Worm (Caenorhabditis elegans) whole organism, L2 larva: ENCODE results near the gene C27B7.2.

Experiments used
- blmp-1 ChIP-seq: sonication (generic microtip); optimal IDR thresholded peaks from 2 replicates; lab custom pipeline; 2017; ENCODE audit warnings: missing genetic modification characterization, mild to moderate bottlenecking, missing compliant biosample characterization, antibody characterized with exemption, moderate library complexity; ENCODE audit not compliant: insufficient read depth
- ceh-82 ChIP-seq: fragments of 150-350 bp; optimal IDR thresholded peaks from 2 replicates; lab custom pipeline; 2014; ENCODE audit warnings: missing biosample characterization, missing genetic modification characterization
- fos-1 ChIP-seq: fragments of 150-350 bp; optimal IDR thresholded peaks from 2 replicates; lab custom pipeline; 2014; ENCODE audit warnings: missing biosample characterization, missing genetic modification characterization
- lsy-2 ChIP-seq, 2 experiments: fragments of 150-350 bp in 1 of 2; sonication (generic microtip) in 1 of 2; optimal IDR thresholded peaks; 2 replicates each; lab custom pipeline; 2014 to 2017; ENCODE audit warnings: missing biosample characterization in 2 of 2, missing genetic modification characterization in 2 of 2
- mdl-1 ChIP-seq, 2 experiments: fragments of 150-350 bp in 1 of 2; sonication (generic microtip) in 1 of 2; optimal IDR thresholded peaks; 2 replicates each; lab custom pipeline; 2017; ENCODE audit warnings: missing biosample characterization in 2 of 2, missing genetic modification characterization in 2 of 2
- nhr-12 ChIP-seq: fragments of 150-350 bp; optimal IDR thresholded peaks from 2 replicates; lab custom pipeline; 2014; ENCODE audit warnings: missing biosample characterization, missing genetic modification characterization
- nhr-77 ChIP-seq: fragments of 150-350 bp; optimal IDR thresholded peaks from 2 replicates; lab custom pipeline; 2014; ENCODE audit warnings: missing biosample characterization, missing genetic modification characterization
- sem-4 ChIP-seq: fragments of 150-350 bp; optimal IDR thresholded peaks from 2 replicates; lab custom pipeline; 2014; ENCODE audit warnings: missing biosample characterization, missing genetic modification reagents, missing genetic modification characterization
- unc-39 ChIP-seq: fragments of 150-350 bp; optimal IDR thresholded peaks from 2 replicates; lab custom pipeline; 2014; ENCODE audit warnings: missing biosample characterization, missing genetic modification characterization
- zag-1 ChIP-seq: fragments of 150-350 bp; optimal IDR thresholded peaks from 2 replicates; lab custom pipeline; 2014; ENCODE audit warnings: missing biosample characterization, missing genetic modification characterization
- ztf-11 ChIP-seq: sonication (generic microtip); optimal IDR thresholded peaks from 2 replicates; lab custom pipeline; 2017; ENCODE audit warnings: missing biosample characterization, missing genetic modification characterization

DNA sequence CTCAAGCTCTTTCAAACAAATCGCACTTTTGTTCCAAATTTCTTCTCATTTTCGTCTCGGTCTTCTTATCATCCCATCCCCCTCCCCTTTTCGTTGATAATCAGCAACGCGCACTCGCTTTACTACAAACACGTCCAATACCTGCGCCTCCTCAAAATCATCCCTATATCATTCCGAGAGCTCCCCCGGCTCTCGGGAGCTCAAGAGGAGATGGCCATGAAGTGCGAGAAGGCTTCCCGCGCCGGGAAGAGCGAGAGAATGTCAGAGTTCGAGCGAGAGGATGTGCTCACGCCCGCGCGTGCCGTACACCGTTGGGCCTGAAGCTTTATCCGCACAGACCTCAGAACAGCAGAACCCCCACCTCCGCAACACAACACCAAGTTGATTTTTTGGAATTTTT lies 41.9 kb upstream of the C27B7.2 start:
- TF ChIP-seq unc-39: no peak
- no peak for TF ChIP-seq mdl-1 (tag; optimal IDR thresholded peaks at IDR 0.05; lab: Kevin White, UChicago)
- TF ChIP-seq blmp-1 (tag; lab: Kevin White, UChicago): no peak
- TF ChIP-seq zag-1 (tag; lab: Kevin White, UChicago): no peak
- no peak for TF ChIP-seq nhr-77 (tag; lab: Kevin White, UChicago)
- no peak for TF ChIP-seq nhr-12 (tag; lab: Kevin White, UChicago)
- no peak for TF ChIP-seq ceh-82 (tag; lab: Kevin White, UChicago)
- no peak for TF ChIP-seq fos-1 (tag; lab: Kevin White, UChicago)
- no peak for TF ChIP-seq sem-4 (tag; lab: Kevin White, UChicago)
- no peak for TF ChIP-seq lsy-2 (tag; optimal IDR thresholded peaks at IDR 0.05; lab: Kevin White, UChicago)
- TF ChIP-seq ztf-11: no peak
